Fruit fly (Drosophila melanogaster) whole organism, prepupa: Measurements from ENCODE around the gene Prp40.

Experiments
- Blimp-1 ChIP-seq: fragments of 200-800 bp; sonication (Bioruptor generic); optimal IDR thresholded peaks from 3 replicates; lab custom pipeline; 2017; ENCODE audit warnings: missing biosample characterization, missing genetic modification characterization, mild to moderate bottlenecking, moderate library complexity, missing genetic modification reagents
- CG10631 ChIP-seq: fragments of 200-800 bp; sonication (Bioruptor generic); optimal IDR thresholded peaks from 2 replicates; lab custom pipeline; 2016; ENCODE audit warnings: missing biosample characterization, missing genetic modification characterization
- CG11294 ChIP-seq: fragments of 200-800 bp; sonication (Bioruptor generic); IDR thresholded peaks from 2 replicates; pipeline ENCODE4 v1.3.6; 2022; ENCODE audit warnings: missing biosample characterization, missing genetic modification characterization
- CG11762 ChIP-seq: fragments of 200-800 bp; sonication (Bioruptor generic); optimal IDR thresholded peaks from 3 replicates; lab custom pipeline; 2016; ENCODE audit warnings: missing biosample characterization, missing genetic modification characterization; ENCODE audit not compliant: insufficient read depth
- CG15336 ChIP-seq: fragments of 200-800 bp; sonication (Bioruptor generic); IDR thresholded peaks from 2 replicates; pipeline ENCODE4 v1.3.6; 2022; ENCODE audit warnings: missing biosample characterization, missing genetic modification characterization
- CG1621 ChIP-seq: fragments of 200-800 bp; sonication (Bioruptor generic); optimal IDR thresholded peaks from 3 replicates; lab custom pipeline; 2018; ENCODE audit warnings: missing biosample characterization, mild to moderate bottlenecking, missing genetic modification characterization
- CG3032 ChIP-seq: fragments of 200-800 bp; optimal IDR thresholded peaks from 2 replicates; lab custom pipeline; 2019; ENCODE audit warnings: missing biosample characterization, mild to moderate bottlenecking, missing genetic modification characterization, moderate library complexity
- CG31627 ChIP-seq: fragments of 200-800 bp; sonication (Bioruptor generic); optimal IDR thresholded peaks from 3 replicates; lab custom pipeline; 2016; ENCODE audit warnings: missing biosample characterization, missing genetic modification characterization
- CG32006 ChIP-seq: fragments of 200-800 bp; sonication (Bioruptor generic); optimal IDR thresholded peaks from 3 replicates; lab custom pipeline; 2017; ENCODE audit warnings: missing biosample characterization, mild to moderate bottlenecking, missing genetic modification characterization
- CG6163 ChIP-seq: fragments of 200-800 bp; sonication (Bioruptor generic); IDR thresholded peaks from 3 replicates; pipeline ENCODE4 v1.3.6; 2022; ENCODE audit warnings: missing biosample characterization, missing genetic modification characterization
- CG6276 ChIP-seq: fragments of 200-800 bp; sonication (Bioruptor generic); optimal IDR thresholded peaks from 2 replicates; lab custom pipeline; 2017; ENCODE audit warnings: missing biosample characterization, mild to moderate bottlenecking, missing genetic modification characterization
- CG6792 ChIP-seq: fragments of 200-800 bp; sonication (Bioruptor generic); optimal IDR thresholded peaks from 3 replicates; lab custom pipeline; 2016; ENCODE audit warnings: missing biosample characterization, missing genetic modification characterization
- CG6808 ChIP-seq: fragments of 200-800 bp; sonication (Bioruptor generic); optimal IDR thresholded peaks from 3 replicates; lab custom pipeline; 2017; ENCODE audit warnings: missing biosample characterization, missing genetic modification characterization, mild to moderate bottlenecking, moderate library complexity, missing genetic modification reagents
- CG6854 ChIP-seq: fragments of 200-800 bp; sonication (Bioruptor generic); optimal IDR thresholded peaks from 2 replicates; lab custom pipeline; 2017; ENCODE audit warnings: missing biosample characterization, mild to moderate bottlenecking, missing genetic modification characterization
- CG7368 ChIP-seq: fragments of 200-800 bp; sonication (Bioruptor generic); optimal IDR thresholded peaks from 3 replicates; lab custom pipeline; 2016; ENCODE audit warnings: missing biosample characterization, missing genetic modification characterization
- CG9139 ChIP-seq: fragments of 200-800 bp; sonication (Bioruptor generic); optimal IDR thresholded peaks from 3 replicates; lab custom pipeline; 2017; ENCODE audit warnings: missing biosample characterization, mild to moderate bottlenecking, missing genetic modification characterization
- Eip93F ChIP-seq: fragments of 200-800 bp; sonication (Bioruptor generic); optimal IDR thresholded peaks from 2 replicates; lab custom pipeline; 2016; ENCODE audit warnings: missing biosample characterization, mild to moderate bottlenecking, missing genetic modification characterization
- Ets21C ChIP-seq: fragments of 200-800 bp; sonication (Bioruptor generic); optimal IDR thresholded peaks from 3 replicates; lab custom pipeline; 2016; ENCODE audit warnings: missing biosample characterization, missing genetic modification characterization
- Hr38 ChIP-seq: sonication (Bioruptor generic); optimal IDR thresholded peaks from 2 replicates; lab custom pipeline; 2016; ENCODE audit warnings: missing biosample characterization, missing genetic modification characterization
- Hr39 ChIP-seq: fragments of 200-800 bp; sonication (Bioruptor generic); optimal IDR thresholded peaks from 2 replicates; lab custom pipeline; 2016; ENCODE audit warnings: missing biosample characterization, missing genetic modification characterization
- Hr4 ChIP-seq: fragments of 200-800 bp; sonication (Bioruptor generic); optimal IDR thresholded peaks from 3 replicates; lab custom pipeline; 2016; ENCODE audit warnings: missing biosample characterization, missing genetic modification characterization
- Lpt ChIP-seq: fragments of 200-800 bp; sonication (Bioruptor generic); optimal IDR thresholded peaks from 3 replicates; lab custom pipeline; 2016; ENCODE audit warnings: missing biosample characterization, missing genetic modification characterization
- Met ChIP-seq: fragments of 200-800 bp; sonication (Bioruptor generic); optimal IDR thresholded peaks from 3 replicates; lab custom pipeline; 2016; ENCODE audit warnings: missing biosample characterization, missing genetic modification characterization
- Smox ChIP-seq: fragments of 200-800 bp; sonication (Bioruptor generic); optimal IDR thresholded peaks from 3 replicates; lab custom pipeline; 2016; ENCODE audit warnings: missing biosample characterization, missing genetic modification characterization
- Sox102F ChIP-seq: fragments of 200-800 bp; sonication (Bioruptor generic); optimal IDR thresholded peaks from 2 replicates; lab custom pipeline; 2016; ENCODE audit warnings: missing biosample characterization, mild to moderate bottlenecking, missing genetic modification characterization
- Sox15 ChIP-seq: fragments of 200-800 bp; sonication (Bioruptor generic); optimal IDR thresholded peaks from 3 replicates; lab custom pipeline; 2016; ENCODE audit warnings: missing biosample characterization, missing genetic modification characterization
- cyc ChIP-seq: fragments of 200-800 bp; sonication (Bioruptor generic); optimal IDR thresholded peaks from 3 replicates; lab custom pipeline; 2016; ENCODE audit warnings: missing biosample characterization, missing genetic modification characterization
- dac ChIP-seq: fragments of 200-800 bp; sonication (Bioruptor generic); optimal IDR thresholded peaks from 2 replicates; lab custom pipeline; 2017; ENCODE audit warnings: missing biosample characterization, mild to moderate bottlenecking, missing genetic modification characterization
- dsx ChIP-seq: fragments of 200-800 bp; optimal IDR thresholded peaks from 3 replicates; lab custom pipeline; 2019; ENCODE audit warnings: missing biosample characterization, mild to moderate bottlenecking, missing genetic modification characterization, moderate library complexity; ENCODE audit not compliant: poor library complexity, severe bottlenecking
- eg ChIP-seq: fragments of 200-800 bp; sonication (Bioruptor generic); IDR thresholded peaks from 3 replicates; pipeline ENCODE4 v1.3.6; 2022; ENCODE audit warnings: missing biosample characterization, missing genetic modification characterization
- esn ChIP-seq: fragments of 200-800 bp; sonication (Bioruptor generic); optimal IDR thresholded peaks from 2 replicates; lab custom pipeline; 2016; ENCODE audit warnings: missing biosample characterization, mild to moderate bottlenecking, missing genetic modification characterization, moderate library complexity
- fd59A ChIP-seq: fragments of 200-800 bp; sonication (Bioruptor generic); optimal IDR thresholded peaks from 2 replicates; lab custom pipeline; 2017; ENCODE audit warnings: missing biosample characterization, mild to moderate bottlenecking, missing genetic modification characterization, missing genetic modification reagents
- fd85E ChIP-seq: fragments of 200-800 bp; sonication (Bioruptor generic); optimal IDR thresholded peaks from 3 replicates; lab custom pipeline; 2016; ENCODE audit warnings: missing biosample characterization, missing genetic modification characterization
- fkh ChIP-seq: fragments of 200-800 bp; sonication (Bioruptor generic); optimal IDR thresholded peaks from 3 replicates; lab custom pipeline; 2017; ENCODE audit warnings: missing biosample characterization, mild to moderate bottlenecking, missing genetic modification characterization, moderate library complexity
- net ChIP-seq: fragments of 200-800 bp; sonication (Bioruptor generic); optimal IDR thresholded peaks from 3 replicates; lab custom pipeline; 2016; ENCODE audit warnings: missing biosample characterization, missing genetic modification characterization
- pdm3 ChIP-seq: fragments of 200-800 bp; sonication (Bioruptor generic); optimal IDR thresholded peaks from 3 replicates; lab custom pipeline; 2016; ENCODE audit warnings: missing biosample characterization, missing genetic modification characterization
- spab ChIP-seq: fragments of 200-800 bp; sonication (Bioruptor generic); optimal IDR thresholded peaks from 2 replicates; lab custom pipeline; 2017; ENCODE audit warnings: missing biosample characterization, mild to moderate bottlenecking, missing genetic modification characterization, missing genetic modification reagents
- ss ChIP-seq, 2 experiments: fragments of 200-800 bp; sonication (Bioruptor generic); optimal IDR thresholded peaks; 2 replicates in 1 of 2; 3 replicates in 1 of 2; lab custom pipeline; 2017 to 2018; ENCODE audit warnings: mild to moderate bottlenecking in 2 of 2, missing biosample characterization in 2 of 2, missing genetic modification characterization in 2 of 2, moderate library complexity in 1 of 2
- svp ChIP-seq: fragments of 200-800 bp; sonication (Bioruptor generic); peaks from one replicate; lab custom pipeline; 2016; ENCODE audit warnings: missing biosample characterization, missing genetic modification characterization
- vri ChIP-seq: fragments of 200-800 bp; sonication (Bioruptor generic); optimal IDR thresholded peaks from 3 replicates; lab custom pipeline; 2016; ENCODE audit warnings: missing biosample characterization, mild to moderate bottlenecking, missing genetic modification characterization

Prp40 gene

dm6 chr2L:3012780-3013179 is 10.2 kb upstream of the Prp40 start (continued):
- TF ChIP-seq CG31627 (peak; percentile 37), CG6792 (peak; percentile 37), CG1621 (tag; lab: Kevin White, UChicago) (peak; percentile 21), CG6276 (GFP tag; lab: Kevin White, UChicago) (peak; percentile 72), Ets21C (GFP tag; lab: Kevin White, UChicago) (no peak), CG6163 (GFP tag; lab: Robert Waterston, UW) (peak; percentile 89), CG7368 (GFP tag; lab: Kevin White, UChicago) (no peak), CG11294 (GFP tag; lab: Robert Waterston, UW) (peak; percentile 62; the same call in 1 of the 2 replicates), CG10631 (GFP tag; lab: Kevin White, UChicago) (no peak), eg (GFP tag; lab: Robert Waterston, UW) (peak; percentile 82), CG32006 (GFP tag; lab: Kevin White, UChicago) (peak; percentile 86), Blimp-1 (GFP tag; lab: Kevin White, UChicago) (no peak), pdm3 (peak; percentile 62), fd59A (peak; percentile 27), CG11762 (peak; percentile 37), dac (GFP tag; lab: Kevin White, UChicago) (peak; percentile 42), Smox (no peak), fkh (GFP tag; lab: Kevin White, UChicago) (no peak), Met (GFP tag; lab: Kevin White, UChicago) (no peak), Hr38 (GFP tag; lab: Kevin White, UChicago) (no peak), CG6808 (no peak), Hr4 (GFP tag; lab: Kevin White, UChicago) (peak; percentile 83), CG9139 (no peak), Lpt (GFP tag; lab: Kevin White, UChicago) (peak; percentile 71), fd85E (GFP tag; lab: Kevin White, UChicago) (no peak), ss (GFP tag; optimal IDR thresholded peaks at IDR 0.05; lab: Kevin White, UChicago) (peak in 1 of 2 experiments; percentile 9), CG15336 (GFP tag; lab: Robert Waterston, UW) (peak; percentile 70), dsx (GFP tag; lab: Kevin White, UChicago) (peak; percentile 38), Hr39 (GFP tag; lab: Kevin White, UChicago) (peak; percentile 48), net (GFP tag; lab: Kevin White, UChicago) (peak; percentile 67), Eip93F (no peak), Sox102F (GFP tag; lab: Kevin White, UChicago) (peak; percentile 39), spab (GFP tag; lab: Kevin White, UChicago) (no peak), CG3032 (tag; lab: Kevin White, UChicago) (peak; percentile 33), Sox15 (GFP tag; lab: Kevin White, UChicago) (no peak)

dm6 chr2L:3018212-3018611 is 4.8 kb upstream of the Prp40 start, which contains the start of the genes CG17224 and CG17264:
Gene CG17224 (minus strand): TSS chr2L:3018308.
Gene CG17264 (plus strand): TSS chr2L:3018508.
- no peak for TF ChIP-seq Sox15 (GFP tag; lab: Kevin White, UChicago)
- peak; percentile 83 for TF ChIP-seq svp (GFP tag; lab: Kevin White, UChicago)
- TF ChIP-seq, all 60 proteins: peak for 1

dm6 chr2L:3029012-3029411 is 6.0 kb downstream of the Prp40 start, which contains the start of the genes Sf3b2 and CG17219:
Gene Sf3b2 (minus strand): TSS chr2L:3029168.
Gene CG17219 (plus strand): TSS chr2L:3029253.
- TF ChIP-seq Sox15 (GFP tag; lab: Kevin White, UChicago) (no peak), CG31627 (peak; percentile 8), Met (GFP tag; lab: Kevin White, UChicago) (no peak), CG11762 (no peak), esn (peak; percentile 16), CG6163 (GFP tag; lab: Robert Waterston, UW) (no peak), cyc (GFP tag; lab: Kevin White, UChicago) (no peak), CG9139 (no peak), vri (no peak), Hr38 (GFP tag; lab: Kevin White, UChicago) (no peak), CG6854 (GFP tag; lab: Kevin White, UChicago) (no peak)
